Worm (Caenorhabditis elegans): ENCODE results near the gene C33H5.1.

DNA sequence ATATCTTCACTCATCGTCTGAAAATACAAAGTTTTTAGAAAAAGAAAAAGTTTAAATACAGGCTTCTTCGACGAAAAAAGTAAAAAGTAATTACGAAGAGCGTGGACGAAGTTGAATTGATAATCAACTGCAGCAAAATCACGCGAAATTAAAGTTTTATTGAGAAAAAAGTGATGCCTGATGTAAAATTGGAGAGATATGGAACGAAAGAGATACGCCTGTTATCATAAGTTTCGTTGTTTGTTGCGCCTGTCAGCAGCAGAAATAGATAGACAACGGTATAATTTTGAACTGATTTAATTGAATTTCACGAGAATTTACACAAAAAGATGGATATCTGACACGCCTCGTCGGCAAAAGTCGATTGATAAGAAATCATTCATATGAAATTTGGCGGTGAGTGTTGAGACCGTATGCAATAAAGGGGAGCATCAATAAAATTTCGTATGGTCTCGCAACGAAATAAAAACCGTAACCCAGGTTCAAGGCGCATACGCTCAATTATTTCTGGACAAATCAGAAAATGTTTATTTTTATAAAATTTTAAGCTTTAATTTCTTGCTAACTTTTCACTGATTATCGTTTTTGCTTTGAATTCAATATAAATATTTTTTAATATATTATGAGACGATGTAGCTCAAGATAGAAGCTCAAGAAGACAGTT lies 20.7 kb downstream of the C33H5.1 start, which contains the start of gene C06A6.4:
- TF ChIP-seq ztf-11 (tag; optimal IDR thresholded peaks at IDR 0.05) (no peak), nhr-42 (GFP tag; IDR thresholded peaks at IDR 0.05) (no peak), duxl-1 (tag; optimal IDR thresholded peaks at IDR 0.05; ENCODE audit: poor library complexity) (no peak), aly-2 (tag; optimal IDR thresholded peaks at IDR 0.05) (no peak), F10B5.3 (tag; optimal IDR thresholded peaks at IDR 0.05) (no peak), ceh-82 (tag; optimal IDR thresholded peaks at IDR 0.05) (no peak), snpc-4 (tag; optimal IDR thresholded peaks at IDR 0.05) (no peak)
